Worm (Caenorhabditis elegans) whole organism, early embryonic: ENCODE data around the gene F42E8.1.

Experiments used
- ceh-36 ChIP-seq: sonication (generic microtip); optimal IDR thresholded peaks from 2 replicates; lab custom pipeline; 2016; ENCODE audit warnings: missing genetic modification characterization, inconsistent platforms, missing compliant biosample characterization
- ets-7 ChIP-seq: sonication (generic microtip); optimal IDR thresholded peaks from 2 replicates; lab custom pipeline; 2016; ENCODE audit warnings: missing genotype, missing genetic modification characterization, missing compliant biosample characterization
- tbx-37 ChIP-seq: fragments of 200-800 bp; sonication (Bioruptor generic); conservative IDR thresholded peaks from 2 replicates; pipeline ENCODE4 v1.3.6; 2022; ENCODE audit warnings: missing genetic modification reagents, missing genetic modification characterization, missing compliant biosample characterization

DNA sequence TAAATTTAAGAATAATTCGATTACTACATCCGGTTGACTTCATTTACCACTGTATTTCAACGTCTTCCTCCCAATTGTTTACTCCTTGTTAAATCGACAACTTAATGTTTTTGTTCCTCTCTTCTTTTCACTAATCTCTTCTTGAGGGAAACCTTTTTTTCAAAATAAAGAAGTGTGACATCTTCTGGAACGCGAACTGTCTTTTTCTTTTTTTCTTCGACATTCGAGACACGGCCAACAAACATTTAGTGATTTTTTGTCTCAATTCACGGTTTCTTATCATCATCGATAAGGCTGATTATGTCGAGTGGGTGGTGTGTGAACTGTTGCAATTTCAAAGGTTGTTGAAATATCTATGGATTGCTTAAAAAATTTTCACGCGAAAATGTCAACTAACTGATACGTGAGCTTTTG, 23.3 kb downstream of the F42E8.1 start:
- no peak for TF ChIP-seq ceh-36 (tag; lab: Kevin White, UChicago)
- TF ChIP-seq ets-7 (tag; lab: Kevin White, UChicago) = no peak
- no peak for TF ChIP-seq tbx-37
